Worm (Caenorhabditis elegans): ENCODE measurements around the gene C30G12.2.
A peak's percentile ranks its signal among the peaks of the same experiment; 100 is the strongest.

The C30G12.2 gene

ce11 chrII:7323317-7323716 is 33.1 kb downstream of the C30G12.2 start (continued):
- TF ChIP-seq lsy-2 (tag; optimal IDR thresholded peaks at IDR 0.05) (peak; percentile 47 to 71), ceh-8 (GFP tag; optimal IDR thresholded peaks at IDR 0.05) (no peak), C34B4.2 (tag; optimal IDR thresholded peaks at IDR 0.05) (no peak), zag-1 (tag; optimal IDR thresholded peaks at IDR 0.05) (no peak), isw-1 (GFP tag; IDR thresholded peaks at IDR 0.05) (no peak), fos-1 (tag; optimal IDR thresholded peaks at IDR 0.05) (no peak), C16A3.4 (tag; optimal IDR thresholded peaks at IDR 0.05) (peak; percentile 36), grh-1 (GFP tag; IDR thresholded peaks at IDR 0.05) (no peak), C04F5.9 (tag; optimal IDR thresholded peaks at IDR 0.05) (no peak), nhr-90 (tag; optimal IDR thresholded peaks at IDR 0.05; ENCODE audit: poor library complexity) (no peak), irx-1 (tag; optimal IDR thresholded peaks at IDR 0.05) (peak; percentile 50), ets-5 (GFP tag; IDR thresholded peaks at IDR 0.05) (no peak), nhr-19 (GFP tag; conservative IDR thresholded peaks at IDR 0.05) (peak; percentile 81), hpl-2 (GFP tag; optimal IDR thresholded peaks at IDR 0.05) (no peak), mdl-1 (tag; optimal IDR thresholded peaks at IDR 0.05) (peak in 1 of 2 experiments; percentile 58), aha-1 (tag; optimal IDR thresholded peaks at IDR 0.05) (no peak), nhr-237 (tag; optimal IDR thresholded peaks at IDR 0.05) (no peak), elt-2 (tag; optimal IDR thresholded peaks at IDR 0.05) (no peak), jun-1 (tag; optimal IDR thresholded peaks at IDR 0.05) (no peak), ceh-63 (GFP tag; optimal IDR thresholded peaks at IDR 0.05) (no peak), lin-39 (tag; optimal IDR thresholded peaks at IDR 0.05) (peak; percentile 82), pqm-1 (tag; optimal IDR thresholded peaks at IDR 0.05) (no peak), snpc-4 (tag; optimal IDR thresholded peaks at IDR 0.05) (no peak), dpl-1 (GFP tag; optimal IDR thresholded peaks at IDR 0.05) (no peak), unc-98 (GFP tag; IDR thresholded peaks at IDR 0.05) (no peak), aly-2 (tag; optimal IDR thresholded peaks at IDR 0.05) (no peak), nhr-11 (tag; optimal IDR thresholded peaks at IDR 0.05) (peak; percentile 62), lin-13 (GFP tag; optimal IDR thresholded peaks at IDR 0.05) (no peak), rnt-1 (tag; optimal IDR thresholded peaks at IDR 0.05) (peak; percentile 90), snu-23 (GFP tag; optimal IDR thresholded peaks at IDR 0.05) (peak; percentile 72), skn-1 (tag; optimal IDR thresholded peaks at IDR 0.05) (no peak), unc-130 (tag; optimal IDR thresholded peaks at IDR 0.05) (no peak), zip-4 (GFP tag; optimal IDR thresholded peaks at IDR 0.05) (no peak), unc-30 (tag; optimal IDR thresholded peaks at IDR 0.05) (no peak)

- TF ChIP-seq rnt-1 (tag; optimal IDR thresholded peaks at IDR 0.05) (peak; percentile 16), efl-1 (optimal IDR thresholded peaks at IDR 0.05) (no peak), efl-1 (GFP tag; optimal IDR thresholded peaks at IDR 0.05 in 1 of 2) (peak in 1 of 2 experiments; percentile 31), mep-1 (tag; optimal IDR thresholded peaks at IDR 0.05) (no peak)
Observed at ce11 chrII:7323925-7324324, 33.7 kb downstream of the C30G12.2 start, which contains the start of gene F21D12.3. Gene F21D12.3 (minus strand): TSS chrII:7324025.

- TF ChIP-seq mep-1 (tag; optimal IDR thresholded peaks at IDR 0.05) (peak; percentile 22), nhr-71 (tag; optimal IDR thresholded peaks at IDR 0.05) (peak; percentile 75), sup-37 (GFP tag; optimal IDR thresholded peaks at IDR 0.05) (no peak), sptf-1 (tag; optimal IDR thresholded peaks at IDR 0.05) (no peak), elt-3 (tag; optimal IDR thresholded peaks at IDR 0.05) (no peak), lin-14 (GFP tag; optimal IDR thresholded peaks at IDR 0.05) (peak; percentile 63), ztf-4 (tag; optimal IDR thresholded peaks at IDR 0.05) (peak; percentile 57), zag-1 (tag; optimal IDR thresholded peaks at IDR 0.05) (no peak), snpc-4 (tag; optimal IDR thresholded peaks at IDR 0.05) (no peak), mef-2 (tag; optimal IDR thresholded peaks at IDR 0.05) (peak; percentile 50), xbp-1 (tag; optimal IDR thresholded peaks at IDR 0.05) (peak; percentile 16), hlh-4 (tag; optimal IDR thresholded peaks at IDR 0.05) (peak; percentile 56), nhr-11 (tag; optimal IDR thresholded peaks at IDR 0.05) (no peak), nhr-77 (tag; optimal IDR thresholded peaks at IDR 0.05) (no peak), nhr-47 (tag; optimal IDR thresholded peaks at IDR 0.05) (peak; percentile 59), sox-4 (tag; optimal IDR thresholded peaks at IDR 0.05) (peak; percentile 26), fkh-8 (tag; optimal IDR thresholded peaks at IDR 0.05) (peak; percentile 92), unc-86 (tag; optimal IDR thresholded peaks at IDR 0.05) (peak; percentile 48), nhr-76 (tag; optimal IDR thresholded peaks at IDR 0.05) (no peak), nhr-84 (tag; optimal IDR thresholded peaks at IDR 0.05) (no peak), nhr-12 (tag; optimal IDR thresholded peaks at IDR 0.05) (no peak)
Observed at ce11 chrII:7325063-7325480, 34.8 kb downstream of the C30G12.2 start.
